Worm (Caenorhabditis elegans) whole organism, midembryonic: ENCODE measurements around the gene C49H3.3.

Experiments used
- T22C8.4 ChIP-seq: fragments of 200-800 bp; sonication (Bioruptor generic); IDR thresholded peaks from 2 replicates; pipeline ENCODE4 v1.3.6; 2022; ENCODE audit warnings: missing genetic modification characterization, missing compliant biosample characterization
- cog-1 ChIP-seq: sonication (generic microtip); optimal IDR thresholded peaks from 2 replicates; lab custom pipeline; 2016; ENCODE audit warnings: missing genetic modification characterization, missing compliant biosample characterization
- flt-1 ChIP-seq: fragments of 200-800 bp; sonication (Bioruptor generic); IDR thresholded peaks from 2 replicates; pipeline ENCODE4 v1.3.6; 2022; ENCODE audit warnings: missing genetic modification characterization, missing compliant biosample characterization
- klf-2 ChIP-seq: fragments of 200-800 bp; sonication (Bioruptor generic); conservative IDR thresholded peaks from 2 replicates; pipeline ENCODE4 v1.3.6; 2022; ENCODE audit warnings: missing genetic modification reagents, missing genetic modification characterization, missing compliant biosample characterization
- med-1 ChIP-seq: sonication (generic microtip); optimal IDR thresholded peaks from 2 replicates; lab custom pipeline; 2017; ENCODE audit warnings: missing genetic modification characterization, mild to moderate bottlenecking, missing compliant biosample characterization, antibody characterized with exemption, missing genetic modification reagents; ENCODE audit not compliant: insufficient read depth
- ref-1 ChIP-seq: fragments of 200-800 bp; sonication (Bioruptor generic); conservative IDR thresholded peaks from 2 replicates; pipeline ENCODE4 v1.3.6; 2022; ENCODE audit warnings: missing genetic modification reagents, missing genetic modification characterization, missing compliant biosample characterization
- tab-1 ChIP-seq: fragments of 200-800 bp; sonication (Bioruptor generic); IDR thresholded peaks from 2 replicates; pipeline ENCODE4 v1.3.6; 2022; ENCODE audit warnings: missing genetic modification characterization, missing compliant biosample characterization
- ztf-23 ChIP-seq: fragments of 200-800 bp; sonication (Bioruptor generic); IDR thresholded peaks from 2 replicates; pipeline ENCODE4 v1.3.6; 2022; ENCODE audit warnings: missing genetic modification reagents, missing genetic modification characterization, missing compliant biosample characterization
- ztf-29 ChIP-seq: fragments of 200-800 bp; sonication (Bioruptor generic); IDR thresholded peaks from 2 replicates; pipeline ENCODE4 v1.3.6; 2022; ENCODE audit warnings: missing genetic modification reagents, missing genetic modification characterization, missing compliant biosample characterization

The C49H3.3 gene

DNA sequence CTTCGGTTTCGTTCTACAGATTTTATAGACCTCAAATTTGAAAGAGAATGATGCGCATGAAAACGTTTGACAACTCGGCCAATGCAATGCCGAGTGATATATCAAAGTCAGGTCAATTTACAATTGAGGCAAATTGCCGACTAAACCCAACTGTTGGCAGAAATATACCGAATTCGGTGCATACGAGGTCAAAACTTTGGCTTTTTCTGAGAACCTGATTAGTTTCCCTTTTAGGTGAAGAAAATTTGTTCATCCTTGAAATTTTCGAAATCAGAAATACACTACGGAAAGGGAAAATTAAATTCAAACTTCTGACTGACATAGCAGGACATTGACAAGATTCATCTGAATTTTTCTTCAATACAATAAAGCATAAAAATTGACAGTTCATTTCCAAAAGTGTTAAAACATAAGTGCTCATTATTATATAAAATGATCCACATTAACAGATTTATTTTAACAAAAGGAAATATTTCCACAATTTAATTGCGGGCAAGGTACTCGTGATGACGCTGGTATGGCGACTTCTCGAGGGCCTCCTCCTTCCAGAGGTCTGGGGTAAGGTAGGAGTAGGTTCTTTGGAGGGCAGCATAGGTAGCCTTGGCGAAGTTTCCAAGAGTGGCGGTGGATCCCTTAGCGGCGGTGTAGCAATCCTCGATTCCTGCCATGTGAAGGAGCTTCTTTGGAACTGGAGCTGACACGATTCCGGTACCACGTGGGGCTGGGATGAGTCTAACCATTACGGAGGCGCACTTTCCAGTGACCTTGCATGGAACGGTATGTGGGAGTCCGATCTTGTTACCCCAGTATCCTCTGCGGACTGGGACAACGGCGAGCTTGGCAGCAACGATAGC is 1.1 kb downstream of the C49H3.3 start:
- TF ChIP-seq flt-1 (GFP tag; lab: Robert Waterston, UW): no peak
- no peak for TF ChIP-seq ref-1
- TF ChIP-seq med-1 (GFP tag; lab: Kevin White, UChicago): no peak
- TF ChIP-seq ztf-23 (GFP tag; lab: Robert Waterston, UW): no peak

DNA sequence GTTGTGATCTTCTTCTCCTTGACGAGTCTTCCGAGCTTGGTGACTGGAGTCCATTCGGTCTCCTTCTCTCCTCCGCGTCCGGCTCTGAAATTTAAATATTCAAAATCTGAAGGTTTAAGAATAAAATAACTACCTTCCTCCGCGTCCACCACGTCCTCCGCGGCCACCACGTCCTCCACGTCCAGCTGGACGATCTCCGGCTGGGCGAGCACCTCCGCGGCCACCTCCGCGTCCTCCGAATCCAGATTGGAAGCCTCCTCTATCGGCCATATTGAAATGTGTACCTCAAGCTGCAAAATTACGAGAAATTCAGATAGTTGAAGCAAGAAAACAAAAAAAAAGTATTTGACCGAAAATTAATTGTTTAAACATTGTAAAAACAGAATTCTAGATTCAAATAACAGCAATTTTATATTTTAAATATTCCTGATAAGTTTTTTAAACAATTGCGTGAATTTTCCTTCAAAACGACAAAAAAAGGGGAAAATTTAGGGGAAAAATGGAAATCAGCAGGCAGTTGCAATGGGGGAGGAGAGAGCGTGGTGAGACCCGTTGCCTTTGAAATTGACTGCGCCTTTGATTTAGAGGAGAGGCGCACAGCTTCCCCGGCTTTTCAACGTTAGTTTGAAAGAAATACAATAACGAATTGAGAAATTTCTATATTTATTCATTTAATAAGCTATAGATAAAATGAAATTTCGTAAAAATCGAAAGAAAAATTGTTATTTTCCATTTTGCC is 2.1 kb downstream of the C49H3.3 start, which contains the start of gene rps-2:
TSS of gene rps-2 (minus strand) at position 290 of the 739 bp plus-strand sequence.
- TF ChIP-seq ref-1: no peak
- TF ChIP-seq cog-1: no peak

DNA sequence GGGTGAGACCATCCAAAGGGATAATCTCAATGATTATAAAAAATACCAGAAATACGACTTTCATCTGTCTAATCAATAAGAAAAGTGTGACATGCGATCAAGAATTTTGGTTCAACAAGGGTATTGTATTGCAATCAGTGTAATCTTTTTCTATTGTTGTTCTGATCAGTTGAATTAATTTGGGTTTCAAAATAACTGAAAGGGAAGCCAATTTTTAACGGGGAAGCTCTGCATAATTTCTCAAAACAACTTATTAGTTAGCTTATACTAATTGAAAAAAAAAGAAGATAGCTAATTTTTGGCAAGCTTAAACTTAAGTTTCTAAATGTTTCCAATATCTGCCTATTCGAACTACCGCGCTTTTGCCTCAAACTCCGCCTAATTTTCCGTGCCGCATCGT is 3.1 kb downstream of the C49H3.3 start, which contains the start of gene C49H3.12:
TSS of gene C49H3.12 (minus strand) at position 101 of the 400 bp plus-strand sequence.
- TF ChIP-seq cog-1 (no peak), flt-1 (GFP tag; lab: Robert Waterston, UW) (no peak), ztf-23 (GFP tag; lab: Robert Waterston, UW) (no peak), ref-1 (no peak), ztf-29 (GFP tag; lab: Robert Waterston, UW) (no peak), T22C8.4 (no peak), klf-2 (GFP tag; lab: Robert Waterston, UW) (no peak), med-1 (GFP tag; lab: Kevin White, UChicago) (no peak), tab-1 (GFP tag; lab: Robert Waterston, UW) (no peak)

DNA sequence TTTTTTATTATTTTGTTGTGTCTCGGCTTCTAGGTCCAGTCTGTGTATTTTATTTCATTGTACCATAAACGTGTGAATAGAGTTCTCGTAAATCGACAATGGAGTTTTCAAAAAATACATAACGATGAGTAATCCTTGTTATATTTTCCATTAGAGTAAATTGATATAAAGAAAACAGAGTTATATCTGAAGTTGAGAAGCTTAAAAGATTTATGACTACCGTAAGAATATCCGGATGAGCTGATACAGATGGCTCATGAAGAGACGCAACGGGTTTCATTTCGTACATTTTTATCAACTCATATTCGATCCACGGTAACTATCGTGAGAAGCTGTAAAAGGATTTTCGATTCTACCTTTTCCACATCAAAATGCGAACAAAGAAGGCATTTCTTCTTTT is 3.7 kb downstream of the C49H3.3 start, which contains the start of gene gcy-8:
TSS of gene gcy-8 (plus strand) at position 301 of the 400 bp plus-strand sequence.
- TF ChIP-seq ref-1: no peak
- no peak for TF ChIP-seq flt-1 (GFP tag; lab: Robert Waterston, UW)
- no peak for TF ChIP-seq T22C8.4
- no peak for TF ChIP-seq tab-1 (GFP tag; lab: Robert Waterston, UW)
- no peak for TF ChIP-seq cog-1
- no peak for TF ChIP-seq klf-2 (GFP tag; lab: Robert Waterston, UW)
- TF ChIP-seq med-1 (GFP tag; lab: Kevin White, UChicago): no peak
- TF ChIP-seq ztf-23 (GFP tag; lab: Robert Waterston, UW): no peak
- no peak for TF ChIP-seq ztf-29 (GFP tag; lab: Robert Waterston, UW)

DNA sequence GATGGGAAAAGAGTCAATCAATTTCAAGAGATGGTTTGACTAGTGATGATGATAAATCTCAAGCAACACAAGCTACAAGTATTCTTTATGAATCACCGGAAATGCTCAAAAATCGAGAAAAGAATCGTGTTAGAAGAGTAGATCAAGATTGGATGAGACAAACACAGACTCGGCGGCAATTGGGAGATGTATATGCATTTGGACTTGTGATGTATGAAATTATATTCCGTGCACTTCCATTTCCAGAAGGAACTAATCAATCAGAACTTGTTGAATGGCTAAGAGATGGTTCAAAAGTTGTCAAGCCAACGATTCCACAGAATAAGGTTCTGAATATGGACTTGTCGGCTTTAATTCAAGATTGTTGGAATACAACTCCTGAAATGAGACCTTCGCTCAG is 7.7 kb downstream of the C49H3.3 start:
- no peak for TF ChIP-seq tab-1 (GFP tag; lab: Robert Waterston, UW)
- no peak for TF ChIP-seq ref-1
- TF ChIP-seq flt-1 (GFP tag; lab: Robert Waterston, UW): no peak

DNA sequence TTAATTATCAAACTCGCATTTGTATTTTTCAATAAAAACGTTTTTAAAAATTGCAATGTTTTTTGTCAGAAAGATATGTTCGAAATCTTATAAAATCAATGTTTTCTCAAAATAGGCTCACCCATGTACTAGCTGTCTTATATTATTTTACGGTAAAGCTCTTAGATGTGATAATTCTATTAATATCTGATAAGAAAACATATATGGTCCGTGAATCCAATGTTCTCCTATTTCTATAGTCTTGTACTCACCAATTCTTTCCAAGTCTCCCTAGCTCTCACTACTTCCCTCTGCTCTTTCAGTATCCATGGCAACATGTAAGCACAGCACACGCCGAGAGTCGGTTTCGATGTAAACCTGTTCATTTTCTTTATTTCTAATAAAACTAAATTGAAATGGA is 9.6 kb downstream of the C49H3.3 start, which contains the start of gene bbs-2:
TSS of gene bbs-2 (plus strand) at position 301 of the 400 bp plus-strand sequence.
- no peak for TF ChIP-seq ztf-23 (GFP tag; lab: Robert Waterston, UW)
- TF ChIP-seq ztf-29 (GFP tag; lab: Robert Waterston, UW): no peak
- TF ChIP-seq med-1 (GFP tag; lab: Kevin White, UChicago): no peak
- TF ChIP-seq ref-1: no peak
- TF ChIP-seq tab-1 (GFP tag; lab: Robert Waterston, UW): no peak
- TF ChIP-seq cog-1: no peak
- no peak for TF ChIP-seq flt-1 (GFP tag; lab: Robert Waterston, UW)
- TF ChIP-seq klf-2 (GFP tag; lab: Robert Waterston, UW): no peak

DNA sequence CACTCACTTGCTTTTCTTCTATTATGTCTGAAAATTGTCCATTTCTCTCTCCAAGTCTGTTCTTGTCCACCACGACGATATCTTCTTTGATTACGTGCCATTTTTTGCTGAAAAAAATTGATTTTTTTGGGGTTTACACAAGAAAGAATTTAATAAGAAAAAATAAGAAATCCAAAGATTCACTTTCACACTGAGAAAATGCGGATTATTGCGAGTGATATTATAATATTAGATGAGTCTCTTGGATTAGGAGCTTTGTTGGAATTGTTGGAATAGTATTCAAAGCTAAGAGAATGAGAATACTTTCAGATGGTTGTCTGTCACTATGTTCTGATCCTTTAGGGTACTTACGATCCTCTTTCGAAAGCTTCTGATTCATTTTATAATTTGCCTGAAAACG is 14.7 kb downstream of the C49H3.3 start, which contains the start of gene F20D12.7:
TSS of gene F20D12.7 (minus strand) at position 101 of the 400 bp plus-strand sequence.
- no peak for TF ChIP-seq flt-1 (GFP tag; lab: Robert Waterston, UW)
- no peak for TF ChIP-seq med-1 (GFP tag; lab: Kevin White, UChicago)
- no peak for TF ChIP-seq ztf-29 (GFP tag; lab: Robert Waterston, UW)
- TF ChIP-seq klf-2 (GFP tag; lab: Robert Waterston, UW): no peak
- no peak for TF ChIP-seq cog-1
- TF ChIP-seq ztf-23 (GFP tag; lab: Robert Waterston, UW): no peak
- TF ChIP-seq ref-1: no peak
- TF ChIP-seq tab-1 (GFP tag; lab: Robert Waterston, UW): no peak
- TF ChIP-seq T22C8.4: no peak

DNA sequence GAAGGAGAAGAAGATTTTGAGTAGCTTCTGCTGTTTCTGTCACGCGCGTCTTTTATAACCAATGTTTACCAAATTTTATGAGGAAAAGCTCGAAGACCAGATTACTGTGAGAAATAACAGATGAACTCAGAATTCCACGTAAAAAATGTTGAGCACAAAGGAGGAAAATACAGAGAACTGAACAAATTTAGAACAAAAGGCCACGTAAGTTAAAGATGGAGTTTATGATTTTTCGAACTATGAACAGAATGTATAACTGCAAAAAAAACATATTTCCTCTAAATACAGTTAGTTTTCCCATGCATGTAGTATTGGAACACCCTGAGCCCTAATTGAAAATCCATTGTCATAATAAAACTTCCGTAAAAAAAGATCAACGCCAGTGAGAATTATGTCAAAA is 16.8 kb downstream of the C49H3.3 start, which contains the start of gene exc-9:
TSS of gene exc-9 (minus strand) at position 101 of the 400 bp plus-strand sequence.
- TF ChIP-seq ref-1: no peak
- no peak for TF ChIP-seq flt-1 (GFP tag; lab: Robert Waterston, UW)
- no peak for TF ChIP-seq T22C8.4
- TF ChIP-seq med-1 (GFP tag; lab: Kevin White, UChicago): no peak
- TF ChIP-seq ztf-23 (GFP tag; lab: Robert Waterston, UW): no peak

DNA sequence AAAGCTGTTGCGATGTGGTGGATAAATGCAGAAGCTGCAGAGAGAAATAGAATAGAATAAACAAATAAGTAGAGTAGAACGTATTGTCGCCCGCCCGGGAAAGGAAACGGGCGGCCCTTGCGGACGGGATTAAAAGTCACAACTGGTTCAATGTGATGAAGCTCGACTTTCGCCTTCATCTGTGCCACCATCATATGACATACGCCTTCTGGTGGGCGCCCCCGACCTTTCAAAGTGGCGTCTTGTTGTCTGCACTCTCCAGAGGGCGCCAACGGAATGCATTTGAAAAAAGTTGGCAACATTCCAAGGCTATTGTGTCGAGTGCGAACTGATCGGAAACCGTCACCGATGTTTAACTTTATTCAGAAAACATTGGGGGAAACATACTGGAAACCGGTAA is 19.1 kb downstream of the C49H3.3 start:
- TF ChIP-seq T22C8.4 (no peak), ref-1 (no peak), ztf-23 (GFP tag; lab: Robert Waterston, UW) (no peak), tab-1 (GFP tag; lab: Robert Waterston, UW) (no peak), flt-1 (GFP tag; lab: Robert Waterston, UW) (no peak), med-1 (GFP tag; lab: Kevin White, UChicago) (no peak), ztf-29 (GFP tag; lab: Robert Waterston, UW) (no peak), klf-2 (GFP tag; lab: Robert Waterston, UW) (no peak), cog-1 (no peak)
